Fruit fly (Drosophila melanogaster): ENCODE data around the gene ver.

ver gene

dm6 chr3L:12506963-12507552 lies 16.7 kb upstream of the ver start:
- peak; percentile 20 for TF ChIP-seq noc (tag; optimal IDR thresholded peaks at IDR 0.05)

DNA sequence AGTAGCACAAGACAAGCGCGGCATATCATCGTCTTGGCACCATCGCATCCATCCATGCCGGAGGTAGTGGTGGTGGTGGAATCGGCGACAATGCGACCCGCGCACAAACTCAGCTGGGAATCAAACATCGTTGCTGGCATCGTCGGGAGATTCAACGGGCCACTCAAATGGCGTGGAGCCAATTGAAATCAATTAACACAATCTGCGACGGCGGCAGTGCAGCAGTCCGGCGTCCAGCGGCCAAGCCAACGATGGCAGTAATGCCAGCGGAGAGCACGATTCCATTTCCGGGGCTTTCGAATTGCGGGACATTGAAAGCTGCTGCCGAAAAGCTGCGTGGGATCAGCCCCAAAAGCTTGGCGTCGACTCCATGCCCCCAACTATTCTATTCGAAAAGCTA lies 16.2 kb upstream of the ver start, which contains the start of gene CG10654:
Gene CG10654, minus strand, starts transcription at position 270 of the 400 bp plus-strand sequence.
- no peak for TF ChIP-seq noc (tag; optimal IDR thresholded peaks at IDR 0.05)

dm6 chr3L:12514762-12515215 lies 9.0 kb upstream of the ver start, which contains the start of the genes sti and tral:
sti (minus strand) TSS chr3L:12514815.
tral (plus strand) TSS chr3L:12515059.
- peak; percentile 78 for TF ChIP-seq noc (tag; optimal IDR thresholded peaks at IDR 0.05)

DNA sequence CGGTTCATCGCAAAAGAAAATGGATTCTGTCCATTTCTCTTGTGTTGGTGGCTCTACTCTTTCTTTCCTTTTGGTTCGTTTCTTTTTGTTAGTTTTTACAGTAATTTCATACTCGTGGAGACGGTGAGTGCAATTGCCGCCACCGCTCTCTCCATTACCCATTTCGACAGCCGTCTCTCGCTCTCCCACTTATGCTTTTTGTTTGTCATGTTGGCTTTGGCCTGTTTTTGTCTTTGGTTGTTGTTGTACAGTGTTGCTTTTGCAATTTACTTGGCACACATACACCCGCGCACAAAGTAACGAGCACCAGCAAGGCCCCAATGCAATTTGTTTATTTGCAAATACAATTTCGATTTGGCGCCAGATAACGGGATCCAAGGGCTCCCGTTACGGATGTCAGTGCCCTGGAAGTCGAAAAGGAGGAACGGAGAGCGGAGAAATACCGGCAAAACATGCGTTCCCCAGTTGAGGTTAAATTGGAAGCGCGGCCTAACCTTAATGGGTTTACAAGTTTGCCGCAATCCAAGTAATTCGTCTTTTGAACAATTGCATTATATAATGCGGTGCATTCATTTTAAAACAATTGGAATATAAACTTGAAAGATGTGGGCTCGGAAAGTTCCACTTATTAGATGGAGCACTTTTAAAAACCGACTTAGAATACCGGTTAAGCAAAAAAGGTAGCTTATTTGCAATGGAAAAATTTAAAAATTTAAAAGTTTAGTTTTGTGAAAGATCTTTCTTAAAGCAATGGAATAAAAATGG lies 7.9 kb upstream of the ver start:
- no peak for TF ChIP-seq noc (tag; optimal IDR thresholded peaks at IDR 0.05)

- no peak for TF ChIP-seq noc (tag; optimal IDR thresholded peaks at IDR 0.05)
These were observed 6.2 kb upstream of the ver start for dm6 chr3L:12517443-12518209.

- no peak for TF ChIP-seq noc (tag; optimal IDR thresholded peaks at IDR 0.05)
These were observed 4.5 kb upstream of the ver start for dm6 chr3L:12519315-12519714.

DNA sequence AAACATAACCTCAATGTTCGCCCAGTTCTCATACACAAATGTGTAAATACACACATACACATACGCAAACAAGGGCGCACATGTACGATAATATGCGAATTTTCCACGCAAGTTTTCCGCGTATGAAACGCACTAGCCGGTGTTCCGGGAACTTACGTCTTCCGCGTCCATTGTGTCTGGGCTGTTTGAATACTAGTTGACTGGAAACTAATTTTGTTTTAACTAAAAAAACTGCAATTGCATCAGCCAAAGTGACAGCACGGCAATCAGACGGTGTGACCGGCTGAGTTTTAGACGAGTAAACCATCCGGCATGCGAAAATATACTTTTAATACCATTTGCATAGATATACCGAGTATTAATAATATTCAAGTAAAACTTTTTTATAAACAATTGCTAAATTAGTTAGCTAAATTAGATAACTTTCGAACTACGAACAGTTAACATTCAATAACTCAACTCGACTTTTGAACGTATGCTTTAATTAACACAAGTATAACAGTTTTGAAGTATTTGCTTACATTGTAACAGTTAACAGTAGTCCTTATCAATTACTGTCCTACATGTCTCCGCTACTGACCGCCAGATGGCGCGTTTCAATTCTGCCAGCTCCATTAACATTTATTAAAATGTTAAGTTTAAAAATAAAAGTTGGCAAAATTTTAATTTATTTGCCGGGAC lies 2.8 kb downstream of the ver start, which contains the start of gene eIF2beta:
Gene eIF2beta, minus strand, starts transcription at position 299 of the 681 bp plus-strand sequence.
- TF ChIP-seq noc (tag; optimal IDR thresholded peaks at IDR 0.05), result peak; percentile 28

DNA sequence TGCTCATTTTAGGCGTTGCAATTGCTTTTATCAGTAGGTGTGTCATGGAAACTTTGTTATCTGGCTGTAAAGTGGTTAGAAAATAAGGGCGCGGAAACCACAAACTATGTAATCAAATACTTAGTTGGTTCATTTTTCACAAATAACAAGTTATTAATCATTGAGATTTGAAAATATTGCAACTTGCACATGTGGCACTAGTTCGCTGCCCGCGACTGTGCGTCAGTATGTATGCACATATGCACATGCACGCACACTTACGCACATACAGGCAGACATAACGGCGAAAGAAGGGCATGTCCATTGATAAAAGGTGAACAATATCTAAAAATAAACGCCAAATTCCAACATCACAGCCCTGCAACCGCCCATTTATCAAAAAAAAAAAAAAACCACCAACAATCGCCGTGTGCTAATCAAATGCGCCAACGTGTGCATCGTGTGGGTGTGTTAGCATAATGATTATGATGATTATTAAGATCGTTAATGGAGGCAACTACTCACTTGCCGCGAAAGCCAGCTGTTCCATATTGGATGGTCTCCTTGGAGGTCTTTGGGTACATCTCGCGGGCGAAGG lies 5.7 kb downstream of the ver start:
- TF ChIP-seq noc (tag; optimal IDR thresholded peaks at IDR 0.05), result no peak

DNA sequence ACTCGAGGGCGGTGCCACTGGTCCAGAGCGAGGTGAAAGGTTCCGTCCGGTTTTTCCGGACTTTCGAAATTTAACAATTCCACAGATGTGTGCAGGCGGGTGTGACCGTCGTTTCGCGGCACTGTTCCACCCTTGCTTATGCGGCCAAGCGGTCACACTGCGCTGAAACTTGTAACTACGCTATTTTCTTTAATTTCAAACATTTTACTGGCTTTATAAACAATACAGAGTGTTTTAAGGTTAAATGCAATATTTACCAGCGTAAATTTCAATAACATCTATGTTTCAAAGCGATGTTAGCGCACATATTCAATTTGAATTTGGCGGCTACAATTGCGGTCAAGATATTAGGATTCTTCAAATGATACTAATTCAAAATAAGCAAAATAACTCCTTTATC lies 6.3 kb downstream of the ver start, which contains the start of gene nst:
Gene nst, minus strand, starts transcription at position 128 of the 400 bp plus-strand sequence.
- no peak for TF ChIP-seq noc (tag; optimal IDR thresholded peaks at IDR 0.05)

dm6 chr3L:12532220-12532619 lies 8.4 kb downstream of the ver start:
- no peak for TF ChIP-seq noc (tag; optimal IDR thresholded peaks at IDR 0.05)

- TF ChIP-seq noc (tag; optimal IDR thresholded peaks at IDR 0.05), result no peak
These were observed 9.7 kb downstream of the ver start, which contains the start of the genes Tsf2 and CG34242 for dm6 chr3L:12533392-12534070. Tsf2 (minus strand) TSS chr3L:12533724. CG34242 (plus strand) TSS chr3L:12533996.

DNA sequence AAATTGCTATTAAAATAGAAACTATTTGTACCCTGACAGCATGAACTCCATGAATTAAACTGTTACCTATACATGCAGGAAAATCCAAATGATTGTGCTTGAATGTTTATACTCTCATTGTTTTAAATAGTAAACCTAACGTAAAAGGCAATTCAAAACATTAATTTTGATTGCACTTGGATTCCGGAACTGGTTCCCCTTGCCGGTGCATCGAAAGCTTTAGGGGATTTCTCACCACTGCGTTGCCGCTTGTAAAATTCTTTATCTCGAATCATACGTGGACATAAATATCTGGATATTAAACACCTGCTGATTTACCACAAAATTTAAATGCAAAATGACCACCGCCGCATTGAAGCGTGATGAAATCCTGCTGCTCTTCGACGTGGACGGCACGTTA lies 10.5 kb downstream of the ver start, which contains the start of gene Pmm2:
Gene Pmm2, plus strand, starts transcription at position 273 of the 400 bp plus-strand sequence.
- TF ChIP-seq noc (tag; optimal IDR thresholded peaks at IDR 0.05), result no peak

- no peak for TF ChIP-seq noc (tag; optimal IDR thresholded peaks at IDR 0.05)
These were observed 13.3 kb downstream of the ver start, which contains the start of gene CG4069 for dm6 chr3L:12537123-12537522. CG4069 (minus strand) TSS chr3L:12537315.

DNA sequence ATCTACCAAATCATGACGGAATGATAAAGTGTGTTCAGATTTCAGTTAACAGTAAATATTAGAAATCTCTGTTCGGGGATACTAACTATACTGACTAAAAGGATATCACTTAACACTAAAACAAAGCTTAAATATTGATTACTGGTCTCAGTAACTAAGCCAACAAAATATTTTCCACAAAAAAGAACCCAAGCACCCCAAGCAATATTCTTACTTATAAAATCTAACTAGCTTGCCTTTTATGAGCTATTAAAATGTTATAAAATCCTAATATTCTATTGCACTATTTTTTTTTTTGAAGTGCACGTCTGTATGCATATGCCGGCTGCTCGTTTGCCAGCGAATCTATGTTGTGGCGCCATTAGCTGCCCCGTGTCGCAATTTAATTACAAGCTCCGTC lies 25.7 kb downstream of the ver start:
- no peak for TF ChIP-seq noc (tag; optimal IDR thresholded peaks at IDR 0.05)

All from whole organism, larva.